Fruit fly (Drosophila melanogaster) whole organism, embryonic: ENCODE measurements around the gene Nepl18.

Source experiments
- B-H2 ChIP-seq: fragments of 200-800 bp; sonication (Bioruptor generic); optimal IDR thresholded peaks from 2 replicates; lab custom pipeline; 2018; ENCODE audit warnings: missing biosample characterization, mild to moderate bottlenecking, missing genetic modification characterization
- Blimp-1 ChIP-seq: fragments of 200-800 bp; sonication (Bioruptor generic); optimal IDR thresholded peaks from 3 replicates; lab custom pipeline; 2018; ENCODE audit warnings: missing biosample characterization, missing genetic modification characterization, mild to moderate bottlenecking, moderate library complexity, missing genetic modification reagents
- CG10366 ChIP-seq: fragments of 200-800 bp; sonication (Bioruptor generic); IDR thresholded peaks from 2 replicates; pipeline ENCODE4 v1.3.6; 2022; ENCODE audit warnings: missing biosample characterization, missing genetic modification characterization
- CG12219 ChIP-seq: fragments of 200-800 bp; sonication (Bioruptor generic); optimal IDR thresholded peaks from 3 replicates; lab custom pipeline; 2018; ENCODE audit warnings: missing biosample characterization, mild to moderate bottlenecking, missing genetic modification characterization
- CG12236 ChIP-seq: fragments of 200-800 bp; sonication (Bioruptor generic); optimal IDR thresholded peaks from 2 replicates; lab custom pipeline; 2016; ENCODE audit warnings: missing biosample characterization, missing genetic modification characterization
- CG12942 ChIP-seq: fragments of 200-800 bp; sonication (Bioruptor generic); optimal IDR thresholded peaks from 3 replicates; lab custom pipeline; 2016; ENCODE audit warnings: missing biosample characterization, missing genetic modification characterization
- CG15269 ChIP-seq: fragments of 200-800 bp; sonication (Bioruptor generic); optimal IDR thresholded peaks from 2 replicates; lab custom pipeline; 2018; ENCODE audit warnings: missing biosample characterization, mild to moderate bottlenecking, missing genetic modification characterization, moderate library complexity
- CG16779 ChIP-seq: fragments of 200-800 bp; sonication (Bioruptor generic); IDR thresholded peaks from 2 replicates; pipeline ENCODE4 v1.3.6; 2022; ENCODE audit warnings: missing biosample characterization, missing genetic modification characterization
- CG17186 ChIP-seq: fragments of 200-800 bp; sonication (Bioruptor generic); optimal IDR thresholded peaks from 3 replicates; lab custom pipeline; 2017; ENCODE audit warnings: missing biosample characterization, missing genetic modification reagents, missing genetic modification characterization
- CG17912 ChIP-seq: fragments of 200-800 bp; sonication (Bioruptor generic); optimal IDR thresholded peaks from 2 replicates; lab custom pipeline; 2018; ENCODE audit warnings: missing biosample characterization, mild to moderate bottlenecking, missing genetic modification characterization
- CG18262 ChIP-seq: fragments of 200-800 bp; optimal IDR thresholded peaks from 3 replicates; lab custom pipeline; 2019; ENCODE audit warnings: missing biosample characterization, mild to moderate bottlenecking, missing genetic modification characterization, moderate library complexity
- CG32767 ChIP-seq: fragments of 200-800 bp; sonication (Bioruptor generic); IDR thresholded peaks from 2 replicates; pipeline ENCODE4 v1.3.6; 2022; ENCODE audit warnings: missing biosample characterization, missing genetic modification characterization
- CG3281 ChIP-seq: fragments of 200-800 bp; sonication (Bioruptor generic); optimal IDR thresholded peaks from 3 replicates; lab custom pipeline; 2017; ENCODE audit warnings: missing biosample characterization, mild to moderate bottlenecking, missing genetic modification characterization
- CG34224 ChIP-seq: fragments of 200-800 bp; sonication (Bioruptor generic); IDR thresholded peaks from 3 replicates; pipeline ENCODE4 v1.3.6; 2022; ENCODE audit warnings: missing biosample characterization, missing genetic modification characterization; ENCODE audit not compliant: partially characterized antibody
- CG3838 ChIP-seq: fragments of 200-800 bp; sonication (Bioruptor generic); optimal IDR thresholded peaks from 3 replicates; lab custom pipeline; 2016; ENCODE audit warnings: missing biosample characterization, missing genetic modification characterization
- CG3995 ChIP-seq: fragments of 200-800 bp; sonication (Bioruptor generic); optimal IDR thresholded peaks from 3 replicates; lab custom pipeline; 2016; ENCODE audit warnings: missing biosample characterization, missing genetic modification characterization
- CG4282 ChIP-seq: fragments of 200-800 bp; sonication (Bioruptor generic); optimal IDR thresholded peaks from 2 replicates; lab custom pipeline; 2016; ENCODE audit warnings: missing biosample characterization, missing genetic modification characterization
- CG6683 ChIP-seq: fragments of 200-800 bp; sonication (Bioruptor generic); optimal IDR thresholded peaks from 2 replicates; lab custom pipeline; 2017; ENCODE audit warnings: missing biosample characterization, mild to moderate bottlenecking, missing genetic modification characterization, missing genetic modification reagents
- CG7372 ChIP-seq: fragments of 200-800 bp; sonication (Bioruptor generic); IDR thresholded peaks from 2 replicates; pipeline ENCODE4 v1.3.6; 2022; ENCODE audit warnings: missing biosample characterization, missing genetic modification characterization
- CG8281 ChIP-seq: fragments of 200-800 bp; sonication (Bioruptor generic); optimal IDR thresholded peaks from 2 replicates; lab custom pipeline; 2018; ENCODE audit warnings: missing biosample characterization, mild to moderate bottlenecking, missing genetic modification characterization, moderate library complexity
- CG9797 ChIP-seq: fragments of 200-800 bp; sonication (Bioruptor generic); optimal IDR thresholded peaks from 3 replicates; lab custom pipeline; 2018; ENCODE audit warnings: missing biosample characterization, mild to moderate bottlenecking, missing genetic modification characterization
- CkIIα-i1 ChIP-seq: fragments of 200-800 bp; sonication (Bioruptor generic); IDR thresholded peaks from 2 replicates; pipeline ENCODE4 v1.3.6; 2022; ENCODE audit warnings: missing biosample characterization, missing genetic modification characterization
- H15 ChIP-seq: fragments of 200-800 bp; sonication (Bioruptor generic); IDR thresholded peaks from 3 replicates; pipeline ENCODE4 v1.3.6; 2022; ENCODE audit warnings: missing biosample characterization, missing genetic modification characterization
- H2.0 ChIP-seq: fragments of 200-800 bp; sonication (Bioruptor generic); IDR thresholded peaks from 2 replicates; pipeline ENCODE4 v1.3.6; 2022; ENCODE audit warnings: missing biosample characterization, missing genetic modification characterization
- HHEX ChIP-seq: fragments of 200-800 bp; sonication (Bioruptor generic); optimal IDR thresholded peaks from 3 replicates; lab custom pipeline; 2017; ENCODE audit warnings: missing biosample characterization, mild to moderate bottlenecking, missing genetic modification characterization, missing genetic modification reagents
- Hr39 ChIP-seq: fragments of >200 bp; optimal IDR thresholded peaks from 2 replicates; lab custom pipeline; 2017
- Lim3 ChIP-seq: fragments of 200-800 bp; sonication (Bioruptor generic); IDR thresholded peaks from 2 replicates; pipeline ENCODE4 v1.3.6; 2022; ENCODE audit warnings: missing biosample characterization, missing genetic modification characterization
- Max ChIP-seq: fragments of 200-800 bp; sonication (Bioruptor generic); optimal IDR thresholded peaks from 2 replicates; lab custom pipeline; 2016; ENCODE audit warnings: missing biosample characterization, mild to moderate bottlenecking, missing genetic modification characterization
- NK7.1 ChIP-seq: fragments of 200-800 bp; sonication (Bioruptor generic); optimal IDR thresholded peaks from 3 replicates; lab custom pipeline; 2016; ENCODE audit warnings: missing biosample characterization, missing genetic modification characterization
- btn ChIP-seq: fragments of 200-800 bp; sonication (Bioruptor generic); optimal IDR thresholded peaks from 2 replicates; lab custom pipeline; 2016; ENCODE audit warnings: missing biosample characterization, missing genetic modification characterization
- cas ChIP-seq: fragments of 200-800 bp; sonication (Bioruptor generic); IDR thresholded peaks from 2 replicates; pipeline ENCODE4 v1.3.6; 2022; ENCODE audit warnings: missing biosample characterization, missing genetic modification characterization
- chm ChIP-seq: fragments of 200-800 bp; sonication (Bioruptor generic); IDR thresholded peaks from 2 replicates; pipeline ENCODE4 v1.3.6; 2022; ENCODE audit warnings: missing biosample characterization, missing genetic modification characterization
- ci ChIP-seq: fragments of 200-800 bp; sonication (Bioruptor generic); IDR thresholded peaks from 3 replicates; pipeline ENCODE4 v1.3.6; 2022; ENCODE audit warnings: missing biosample characterization, missing genetic modification characterization
- crc ChIP-seq: fragments of 200-800 bp; sonication (Bioruptor generic); optimal IDR thresholded peaks from 2 replicates; lab custom pipeline; 2016; ENCODE audit warnings: missing biosample characterization, missing genetic modification characterization
- dmrt99B ChIP-seq: fragments of 200-800 bp; sonication (Bioruptor generic); optimal IDR thresholded peaks from 2 replicates; lab custom pipeline; 2018; ENCODE audit warnings: missing biosample characterization, mild to moderate bottlenecking, missing genetic modification characterization, moderate library complexity
- grn ChIP-seq: fragments of 200-800 bp; sonication (Bioruptor generic); optimal IDR thresholded peaks from 3 replicates; lab custom pipeline; 2017; ENCODE audit warnings: missing biosample characterization, missing genetic modification characterization
- hb ChIP-seq: fragments of 200-800 bp; sonication (Bioruptor generic); IDR thresholded peaks from 3 replicates; pipeline ENCODE4 v1.3.6; 2022; ENCODE audit warnings: missing biosample characterization, missing genetic modification characterization; ENCODE audit not compliant: partially characterized antibody
- hbn ChIP-seq: fragments of 200-800 bp; sonication (Bioruptor generic); IDR thresholded peaks from 2 replicates; pipeline ENCODE4 v1.3.6; 2022; ENCODE audit warnings: missing biosample characterization, missing genetic modification characterization; ENCODE audit not compliant: partially characterized antibody
- jumu ChIP-seq: fragments of 200-800 bp; sonication (Bioruptor generic); optimal IDR thresholded peaks from 3 replicates; lab custom pipeline; 2016; ENCODE audit warnings: missing biosample characterization, missing genetic modification characterization
- lov ChIP-seq, 2 experiments: fragments of 200-800 bp in 1 of 2; fragments of >200 bp in 1 of 2; sonication (Bioruptor generic) in 1 of 2; IDR thresholded peaks in 1 of 2; optimal IDR thresholded peaks in 1 of 2; 2 replicates in 1 of 2; 3 replicates in 1 of 2; pipeline versions ENCODE4 v1.3.6 to Lab custom; 2017 to 2022; ENCODE audit warnings: missing biosample characterization in 1 of 2, missing genetic modification characterization in 1 of 2
- mld ChIP-seq: fragments of 200-800 bp; sonication (Bioruptor generic); IDR thresholded peaks from 3 replicates; pipeline ENCODE4 v1.3.6; 2022; ENCODE audit warnings: missing biosample characterization, missing genetic modification characterization; ENCODE audit not compliant: partially characterized antibody
- peb ChIP-seq: fragments of 200-800 bp; sonication (Bioruptor generic); IDR thresholded peaks from 2 replicates; pipeline ENCODE4 v1.3.6; 2022; ENCODE audit warnings: missing biosample characterization, missing genetic modification characterization
- pfk ChIP-seq: fragments of 200-800 bp; sonication (Bioruptor generic); optimal IDR thresholded peaks from 2 replicates; lab custom pipeline; 2018; ENCODE audit warnings: missing biosample characterization, mild to moderate bottlenecking, missing genetic modification characterization, moderate library complexity
- pum ChIP-seq: fragments of 200-800 bp; sonication (Bioruptor generic); optimal IDR thresholded peaks from 2 replicates; lab custom pipeline; 2016; ENCODE audit warnings: missing biosample characterization, missing genetic modification characterization
- sc ChIP-seq, 3 experiments: fragments of >200 bp in 2 of 3; fragments of 200-800 bp in 1 of 3; sonication (Bioruptor generic) in 1 of 3; optimal IDR thresholded peaks; 2 replicates in 2 of 3; 3 replicates in 1 of 3; lab custom pipeline; 2017; ENCODE audit warnings: mild to moderate bottlenecking in 1 of 3, missing biosample characterization in 1 of 3, missing genetic modification characterization in 1 of 3, missing genetic modification reagents in 1 of 3
- slp2 ChIP-seq: fragments of 200-800 bp; sonication (Bioruptor generic); optimal IDR thresholded peaks from 2 replicates; lab custom pipeline; 2016; ENCODE audit warnings: missing biosample characterization, missing genetic modification characterization
- sr ChIP-seq: fragments of 200-800 bp; sonication (Bioruptor generic); IDR thresholded peaks from 3 replicates; pipeline ENCODE4 v1.3.6; 2022; ENCODE audit warnings: missing biosample characterization, missing genetic modification characterization
- tgo ChIP-seq: fragments of 200-800 bp; sonication (Bioruptor generic); IDR thresholded peaks from 3 replicates; pipeline ENCODE4 v1.3.6; 2022; ENCODE audit warnings: missing biosample characterization, missing genetic modification characterization
- tin ChIP-seq: fragments of 200-800 bp; sonication (Bioruptor generic); optimal IDR thresholded peaks from 3 replicates; lab custom pipeline; 2016; ENCODE audit warnings: missing biosample characterization, missing genetic modification characterization
- twi ChIP-seq: fragments of 200-800 bp; optimal IDR thresholded peaks from 2 replicates; lab custom pipeline; 2019; ENCODE audit warnings: missing biosample characterization, mild to moderate bottlenecking, missing genetic modification characterization, moderate library complexity
- wor ChIP-seq: fragments of 200-800 bp; sonication (Bioruptor generic); IDR thresholded peaks from 2 replicates; pipeline ENCODE4 v1.3.6; 2022; ENCODE audit warnings: missing biosample characterization, missing genetic modification characterization

Nepl18 gene

DNA sequence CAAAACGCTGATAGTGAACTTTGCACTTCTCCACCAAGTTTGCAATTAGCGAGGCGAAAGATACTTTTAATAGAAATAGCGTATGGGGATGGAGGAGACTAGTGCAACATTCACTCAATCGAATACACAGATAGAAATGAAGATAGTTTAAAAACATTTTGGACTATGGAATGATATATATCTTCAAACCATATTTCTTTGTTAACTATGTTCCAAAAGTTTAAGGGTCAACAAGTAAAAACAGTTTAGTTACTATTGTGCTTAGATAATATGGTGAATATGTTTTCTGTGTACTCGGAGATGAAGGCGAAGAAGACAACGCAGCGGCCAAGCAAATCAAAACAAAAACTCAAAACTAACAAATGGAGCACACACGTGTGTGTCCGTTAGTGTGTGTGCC lies 28.8 kb downstream of the Nepl18 start (continued):
- peak; percentile 27 for TF ChIP-seq CG12219 (GFP tag; lab: Kevin White, UChicago)
- TF ChIP-seq CG17186 (GFP tag; lab: Kevin White, UChicago), result no peak
- no peak for TF ChIP-seq crc (GFP tag; lab: Kevin White, UChicago)
- TF ChIP-seq CG15269, result peak; percentile 59
- no peak for TF ChIP-seq CG34224
- TF ChIP-seq wor (GFP tag; lab: Robert Waterston, UW), result peak; percentile 49; the same call in 1 of the 2 replicates
- no peak for TF ChIP-seq sc (optimal IDR thresholded peaks at IDR 0.05; lab: Kevin White, UChicago)
- TF ChIP-seq sc (GFP tag; optimal IDR thresholded peaks at IDR 0.05; lab: Kevin White, UChicago), result no peak
- peak; percentile 62 for TF ChIP-seq CG18262
- no peak for TF ChIP-seq mld (GFP tag; lab: Robert Waterston, UW)
- no peak for TF ChIP-seq peb (GFP tag; lab: Robert Waterston, UW)
- no peak for TF ChIP-seq CG3995 (GFP tag; lab: Kevin White, UChicago)
- no peak for TF ChIP-seq CG8281 (tag; lab: Kevin White, UChicago)
- TF ChIP-seq cas (GFP tag; lab: Robert Waterston, UW), result no peak
- TF ChIP-seq CG3838 (GFP tag; lab: Kevin White, UChicago), result no peak
- TF ChIP-seq CG32767 (GFP tag; lab: Robert Waterston, UW), result no peak
- no peak for TF ChIP-seq chm
- TF ChIP-seq btn (GFP tag; lab: Kevin White, UChicago), result no peak
- peak; percentile 54; the same call in 1 of the 3 replicates for TF ChIP-seq ci
- peak; percentile 70 for TF ChIP-seq tgo (GFP tag; lab: Robert Waterston, UW)
- TF ChIP-seq B-H2, result no peak
- TF ChIP-seq lov (optimal IDR thresholded peaks at IDR 0.05; lab: Kevin White, UChicago), result no peak
- TF ChIP-seq lov (GFP tag; IDR thresholded peaks at IDR 0.05; lab: Robert Waterston, UW), result no peak
- TF ChIP-seq tin (GFP tag; lab: Kevin White, UChicago), result no peak
- TF ChIP-seq CG6683, result no peak
- peak; percentile 65; the same call in 2 of the 3 replicates for TF ChIP-seq H15 (GFP tag; lab: Robert Waterston, UW)
- TF ChIP-seq hbn, result no peak
- no peak for TF ChIP-seq slp2 (GFP tag; lab: Kevin White, UChicago)
- no peak for TF ChIP-seq CG3281 (GFP tag; lab: Kevin White, UChicago)
- peak; percentile 16 for TF ChIP-seq pum (GFP tag; lab: Kevin White, UChicago)
- TF ChIP-seq CG16779 (GFP tag; lab: Robert Waterston, UW), result no peak
- no peak for TF ChIP-seq CG4282 (GFP tag; lab: Kevin White, UChicago)
- no peak for TF ChIP-seq grn
- TF ChIP-seq CG17912 (GFP tag; lab: Kevin White, UChicago), result no peak
- TF ChIP-seq CG12236 (GFP tag; lab: Kevin White, UChicago), result no peak
- no peak for TF ChIP-seq Lim3 (GFP tag; lab: Robert Waterston, UW)
- peak; percentile 45 for TF ChIP-seq CG7372 (GFP tag; lab: Robert Waterston, UW)
- TF ChIP-seq Max (GFP tag; lab: Kevin White, UChicago), result no peak
- TF ChIP-seq H2.0, result peak; percentile 9; the same call in 1 of the 2 replicates
- no peak for TF ChIP-seq NK7.1 (GFP tag; lab: Kevin White, UChicago)
- TF ChIP-seq Blimp-1 (GFP tag; lab: Kevin White, UChicago), result peak; percentile 67
- TF ChIP-seq Hr39 (lab: Kevin White, UChicago), result no peak
- no peak for TF ChIP-seq CG12942 (GFP tag; lab: Kevin White, UChicago)
- TF ChIP-seq twi (tag; lab: Kevin White, UChicago), result no peak
- TF ChIP-seq dmrt99B (tag; lab: Kevin White, UChicago), result peak; percentile 73
- TF ChIP-seq CG10366, result peak; percentile 49
- peak; percentile 21 for TF ChIP-seq jumu (GFP tag; lab: Kevin White, UChicago)
- TF ChIP-seq sr (GFP tag; lab: Robert Waterston, UW), result no peak
- TF ChIP-seq pfk (GFP tag; lab: Kevin White, UChicago), result no peak
- TF ChIP-seq HHEX (GFP tag; lab: Kevin White, UChicago), result no peak
- no peak for TF ChIP-seq hb (GFP tag; lab: Robert Waterston, UW)
- no peak for TF ChIP-seq CkIIα-i1
- TF ChIP-seq CG9797 (GFP tag; lab: Kevin White, UChicago), result no peak
